Worm (Caenorhabditis elegans) whole organism, young adult: Measurements from ENCODE around the gene str-60.

Source experiments
- B0019.2 ChIP-seq: fragments of 200-800 bp; sonication (Bioruptor generic); conservative IDR thresholded peaks from 2 replicates; pipeline ENCODE4 v1.3.6; 2022; ENCODE audit warnings: missing genetic modification reagents, missing genetic modification characterization, missing compliant biosample characterization
- B0035.1 ChIP-seq: sonication (generic microtip); optimal IDR thresholded peaks from 2 replicates; lab custom pipeline; 2016; ENCODE audit warnings: missing genetic modification characterization, mild to moderate bottlenecking, missing compliant biosample characterization, missing genotype, missing genetic modification reagents
- B0261.1 ChIP-seq: sonication (generic microtip); optimal IDR thresholded peaks from 2 replicates; lab custom pipeline; 2016; ENCODE audit warnings: mild to moderate bottlenecking, missing genetic modification characterization, moderate library complexity, missing compliant biosample characterization
- B0336.3 ChIP-seq: fragments of 200-800 bp; sonication (Bioruptor generic); IDR thresholded peaks from 2 replicates; pipeline ENCODE4 v1.3.6; 2022; ENCODE audit warnings: missing genetic modification characterization, missing compliant biosample characterization
- C17E4.6 ChIP-seq: fragments of 200-800 bp; sonication (Bioruptor generic); IDR thresholded peaks from 2 replicates; pipeline ENCODE4 v1.3.6; 2022; ENCODE audit warnings: missing genetic modification reagents, missing genetic modification characterization, missing compliant biosample characterization
- F10E7.11 ChIP-seq: sonication (generic microtip); optimal IDR thresholded peaks from 2 replicates; lab custom pipeline; 2017; ENCODE audit warnings: mild to moderate bottlenecking, missing genetic modification characterization, moderate library complexity, missing compliant biosample characterization
- F22D6.2 ChIP-seq: sonication (generic microtip); optimal IDR thresholded peaks from 2 replicates; lab custom pipeline; 2016; ENCODE audit warnings: mild to moderate bottlenecking, missing genetic modification characterization, missing compliant biosample characterization
- F49E8.2 ChIP-seq: sonication (generic microtip); optimal IDR thresholded peaks from 3 replicates; lab custom pipeline; 2017; ENCODE audit warnings: missing genetic modification characterization, mild to moderate bottlenecking, missing compliant biosample characterization, antibody characterized with exemption, moderate library complexity; ENCODE audit not compliant: insufficient read depth
- F52B5.7 ChIP-seq: sonication (generic microtip); optimal IDR thresholded peaks from 2 replicates; lab custom pipeline; 2016; ENCODE audit warnings: mild to moderate bottlenecking, missing genetic modification characterization, missing compliant biosample characterization
- K11D2.4 ChIP-seq: fragments of 200-800 bp; sonication (Bioruptor generic); IDR thresholded peaks from 2 replicates; pipeline ENCODE4 v1.3.6; 2022; ENCODE audit warnings: missing genetic modification reagents, missing genetic modification characterization, missing compliant biosample characterization
- T26A5.8 ChIP-seq: sonication (generic microtip); optimal IDR thresholded peaks from 2 replicates; lab custom pipeline; 2016; ENCODE audit warnings: missing genetic modification characterization, missing compliant biosample characterization
- Y53G8AR.9 ChIP-seq: fragments of 200-800 bp; sonication (Bioruptor generic); conservative IDR thresholded peaks from 2 replicates; pipeline ENCODE4 v1.3.6; 2022; ENCODE audit warnings: missing genetic modification reagents, missing genetic modification characterization, missing compliant biosample characterization
- Y67H2A.10 ChIP-seq: fragments of 200-800 bp; sonication (Bioruptor generic); conservative IDR thresholded peaks from 2 replicates; pipeline ENCODE4 v1.3.6; 2022; ENCODE audit warnings: missing genetic modification reagents, missing genetic modification characterization, missing compliant biosample characterization
- Y79H2A.3 ChIP-seq: fragments of 200-800 bp; sonication (Bioruptor generic); conservative IDR thresholded peaks from 2 replicates; pipeline ENCODE4 v1.3.6; 2022; ENCODE audit warnings: missing genetic modification reagents, missing genetic modification characterization, missing compliant biosample characterization
- Y95B8A.8 ChIP-seq: fragments of 200-800 bp; sonication (Bioruptor generic); IDR thresholded peaks from 2 replicates; pipeline ENCODE4 v1.3.6; 2022; ENCODE audit warnings: missing genetic modification reagents, missing genetic modification characterization, missing compliant biosample characterization
- ZK185.1 ChIP-seq: sonication (generic microtip); optimal IDR thresholded peaks from 2 replicates; lab custom pipeline; 2016; ENCODE audit warnings: mild to moderate bottlenecking, missing genetic modification characterization, missing compliant biosample characterization; ENCODE audit not compliant: poor library complexity, severe bottlenecking
- attf-5 ChIP-seq: fragments of 200-800 bp; sonication (Bioruptor generic); optimal IDR thresholded peaks from 2 replicates; lab custom pipeline; 2018; ENCODE audit warnings: mild to moderate bottlenecking, missing genetic modification characterization, missing compliant biosample characterization
- attf-6 ChIP-seq: fragments of 200-800 bp; sonication (Bioruptor generic); IDR thresholded peaks from 2 replicates; pipeline ENCODE4 v1.3.6; 2022; ENCODE audit warnings: missing genetic modification reagents, missing genetic modification characterization, missing compliant biosample characterization
- hmg-20 ChIP-seq: fragments of 200-800 bp; sonication (Bioruptor generic); IDR thresholded peaks from 2 replicates; pipeline ENCODE4 v1.3.6; 2022; ENCODE audit warnings: missing genetic modification reagents, missing genetic modification characterization, missing compliant biosample characterization
- hsf-1 ChIP-seq: fragments of 200-800 bp; sonication (Bioruptor generic); IDR thresholded peaks from 2 replicates; pipeline ENCODE4 v1.3.6; 2022; ENCODE audit warnings: missing genetic modification reagents, missing genetic modification characterization, missing compliant biosample characterization
- lin-26 ChIP-seq: fragments of 200-800 bp; sonication (Bioruptor generic); IDR thresholded peaks from 2 replicates; pipeline ENCODE4 v1.3.6; 2022; ENCODE audit warnings: missing genetic modification reagents, missing genetic modification characterization, missing compliant biosample characterization
- lin-35 ChIP-seq, 3 experiments: fragments of 150-350 bp in 2 of 3; sonication (generic microtip) in 1 of 3; optimal IDR thresholded peaks; 2 replicates each; lab custom pipeline; 2014 to 2018; ENCODE audit warnings: missing biosample characterization in 3 of 3, missing genetic modification characterization in 3 of 3, missing genetic modification reagents in 3 of 3
- lin-40 ChIP-seq: sonication (generic microtip); optimal IDR thresholded peaks from 2 replicates; lab custom pipeline; 2016; ENCODE audit warnings: missing genetic modification characterization, mild to moderate bottlenecking, missing compliant biosample characterization, missing genotype, missing genetic modification reagents
- lin-54 ChIP-seq: fragments of 200-800 bp; sonication (Bioruptor generic); optimal IDR thresholded peaks from 2 replicates; lab custom pipeline; 2018; ENCODE audit warnings: mild to moderate bottlenecking, missing genetic modification characterization, missing compliant biosample characterization
- lir-1 ChIP-seq: fragments of 200-800 bp; sonication (Bioruptor generic); conservative IDR thresholded peaks from 2 replicates; pipeline ENCODE4 v1.3.6; 2022; ENCODE audit warnings: missing genetic modification reagents, missing genetic modification characterization, missing compliant biosample characterization
- madf-6 ChIP-seq: fragments of 200-800 bp; sonication (Bioruptor generic); IDR thresholded peaks from 2 replicates; pipeline ENCODE4 v1.3.6; 2022; ENCODE audit warnings: missing genetic modification reagents, missing genetic modification characterization, missing compliant biosample characterization
- madf-8 ChIP-seq: fragments of 200-800 bp; sonication (Bioruptor generic); conservative IDR thresholded peaks from 2 replicates; pipeline ENCODE4 v1.3.6; 2022; ENCODE audit warnings: missing genetic modification reagents, missing genetic modification characterization, missing compliant biosample characterization
- mcd-1 ChIP-seq: fragments of 200-800 bp; sonication (Bioruptor generic); IDR thresholded peaks from 2 replicates; pipeline ENCODE4 v1.3.6; 2022; ENCODE audit warnings: missing genetic modification reagents, missing genetic modification characterization, missing compliant biosample characterization
- mes-4 ChIP-seq: sonication (generic microtip); optimal IDR thresholded peaks from 2 replicates; lab custom pipeline; 2016; ENCODE audit warnings: missing genotype, missing genetic modification characterization, missing compliant biosample characterization
- mxl-1 ChIP-seq: sonication (generic microtip); optimal IDR thresholded peaks from 2 replicates; lab custom pipeline; 2016; ENCODE audit warnings: missing genetic modification characterization, missing compliant biosample characterization
- nfya-1 ChIP-seq: sonication (generic microtip); optimal IDR thresholded peaks from 2 replicates; lab custom pipeline; 2017; ENCODE audit warnings: antibody characterized with exemption, missing compliant biosample characterization, missing genetic modification characterization, borderline replicate concordance; ENCODE audit not compliant: insufficient read depth
- nfyb-1 ChIP-seq: fragments of 200-800 bp; sonication (Bioruptor generic); IDR thresholded peaks from 2 replicates; pipeline ENCODE4 v1.3.6; 2022; ENCODE audit warnings: missing genetic modification reagents, missing genetic modification characterization, missing compliant biosample characterization
- nhr-120 ChIP-seq: fragments of 200-800 bp; sonication (Bioruptor generic); IDR thresholded peaks from 2 replicates; pipeline ENCODE4 v1.3.6; 2022; ENCODE audit warnings: missing genetic modification characterization, missing compliant biosample characterization
- nhr-179 ChIP-seq: sonication (generic microtip); optimal IDR thresholded peaks from 2 replicates; lab custom pipeline; 2016; ENCODE audit warnings: mild to moderate bottlenecking, missing genetic modification characterization, missing compliant biosample characterization
- nhr-27 ChIP-seq: fragments of 200-800 bp; sonication (Bioruptor generic); optimal IDR thresholded peaks from 2 replicates; lab custom pipeline; 2018; ENCODE audit warnings: mild to moderate bottlenecking, missing genetic modification characterization, moderate library complexity, missing compliant biosample characterization
- pbrm-1 ChIP-seq: fragments of 200-800 bp; sonication (Bioruptor generic); IDR thresholded peaks from 2 replicates; pipeline ENCODE4 v1.3.6; 2022; ENCODE audit warnings: missing genetic modification reagents, missing genetic modification characterization, missing compliant biosample characterization
- pha-4 ChIP-seq: fragments of 150-350 bp; sonication (generic microtip); optimal IDR thresholded peaks from 2 replicates; lab custom pipeline; 2014; ENCODE audit warnings: missing biosample characterization, missing genetic modification reagents, missing genetic modification characterization
- rcor-1 ChIP-seq: fragments of 200-800 bp; sonication (Bioruptor generic); IDR thresholded peaks from 2 replicates; pipeline ENCODE4 v1.3.6; 2022; ENCODE audit warnings: missing genetic modification reagents, missing genetic modification characterization, missing compliant biosample characterization
- repo-1 ChIP-seq: sonication (generic microtip); optimal IDR thresholded peaks from 2 replicates; lab custom pipeline; 2017; ENCODE audit warnings: mild to moderate bottlenecking, missing genetic modification characterization, missing compliant biosample characterization
- snpc-1.3 ChIP-seq: sonication (generic microtip); optimal IDR thresholded peaks from 2 replicates; lab custom pipeline; 2017; ENCODE audit warnings: missing genetic modification characterization, mild to moderate bottlenecking, missing compliant biosample characterization, antibody characterized with exemption, moderate library complexity, missing genotype, missing genetic modification reagents; ENCODE audit not compliant: insufficient read depth
- snpc-4 ChIP-seq, 5 experiments: fragments of 150-350 bp in 1 of 5; sonication (generic microtip) in 4 of 5; optimal IDR thresholded peaks; 2 replicates each; lab custom pipeline; 2014 to 2018; ENCODE audit warnings: missing genetic modification characterization in 5 of 5, missing biosample characterization in 3 of 5, antibody characterized with exemption in 2 of 5, mild to moderate bottlenecking in 2 of 5, missing compliant biosample characterization in 2 of 5, missing genotype in 2 of 5, moderate library complexity in 2 of 5, missing genetic modification reagents in 1 of 5
- sptf-2 ChIP-seq: fragments of 200-800 bp; sonication (Bioruptor generic); optimal IDR thresholded peaks from 2 replicates; lab custom pipeline; 2018; ENCODE audit warnings: mild to moderate bottlenecking, missing genetic modification characterization, missing compliant biosample characterization
- tlf-1 ChIP-seq: fragments of 200-800 bp; sonication (Bioruptor generic); optimal IDR thresholded peaks from 2 replicates; lab custom pipeline; 2018; ENCODE audit warnings: mild to moderate bottlenecking, missing genetic modification characterization, missing compliant biosample characterization
- unc-62 ChIP-seq: fragments of 150-350 bp; optimal IDR thresholded peaks from 2 replicates; lab custom pipeline; 2014; ENCODE audit warnings: missing biosample characterization, missing genetic modification reagents, missing genetic modification characterization
- ztf-22 ChIP-seq: fragments of 200-800 bp; sonication (Bioruptor generic); optimal IDR thresholded peaks from 2 replicates; lab custom pipeline; 2018; ENCODE audit warnings: mild to moderate bottlenecking, missing genetic modification characterization, moderate library complexity, missing compliant biosample characterization
- ztf-25 ChIP-seq: fragments of 200-800 bp; sonication (Bioruptor generic); IDR thresholded peaks from 2 replicates; pipeline ENCODE4 v1.3.6; 2022; ENCODE audit warnings: missing genetic modification reagents, missing genetic modification characterization, missing compliant biosample characterization
- ztf-6 ChIP-seq: fragments of 200-800 bp; sonication (Bioruptor generic); IDR thresholded peaks from 2 replicates; pipeline ENCODE4 v1.3.6; 2022; ENCODE audit warnings: missing genetic modification reagents, missing genetic modification characterization, missing compliant biosample characterization

Gene str-60

DNA sequence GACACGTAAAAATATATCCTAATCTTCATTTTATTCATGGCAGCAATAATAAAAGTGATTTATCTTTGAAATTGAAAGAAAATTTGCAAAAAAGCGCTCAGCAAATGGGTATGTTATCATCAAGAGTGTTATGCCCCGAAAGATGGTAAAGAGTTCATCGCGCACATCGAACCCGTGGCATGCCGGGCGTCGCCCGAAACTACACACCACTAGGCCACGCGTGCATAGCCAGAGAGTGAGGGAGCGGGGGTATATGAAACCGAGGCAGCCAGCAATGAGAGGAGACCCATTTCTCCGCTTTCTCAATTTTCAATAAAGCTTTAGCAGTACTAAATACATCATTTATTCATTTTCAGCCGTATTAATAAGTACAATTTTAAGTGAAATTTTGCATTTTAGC is 24.0 kb upstream of the str-60 start (continued):
- TF ChIP-seq unc-62 (no peak), F10E7.11 (tag; lab: Kevin White, UChicago) (peak; percentile 97), repo-1 (tag; lab: Kevin White, UChicago) (peak; percentile 93), B0261.1 (tag; lab: Kevin White, UChicago) (peak; percentile 99), K11D2.4 (GFP tag; lab: Robert Waterston, UW) (peak; percentile 84), nfya-1 (tag; lab: Kevin White, UChicago) (no peak), ztf-6 (peak; percentile 88), nfyb-1 (peak; percentile 94), F22D6.2 (tag; lab: Kevin White, UChicago) (peak; percentile 67), madf-8 (GFP tag; lab: Robert Waterston, UW) (peak; percentile 43), T26A5.8 (peak; percentile 95), sptf-2 (GFP tag; lab: Kevin White, UChicago) (peak; percentile 91), nhr-120 (GFP tag; lab: Robert Waterston, UW) (peak; percentile 95), hmg-20 (GFP tag; lab: Robert Waterston, UW) (peak; percentile 81), snpc-4 (GFP tag; optimal IDR thresholded peaks at IDR 0.05; lab: Kevin White, UChicago) (peak; percentile 83), snpc-4 (tag; optimal IDR thresholded peaks at IDR 0.05; lab: Kevin White, UChicago) (peak; percentile 66 to 88 (median 86)), B0336.3 (peak; percentile 87; the same call in 1 of the 2 replicates), lir-1 (GFP tag; lab: Robert Waterston, UW) (peak; percentile 78), madf-6 (peak; percentile 81), snpc-1.3 (tag; lab: Kevin White, UChicago) (peak; percentile 94), ztf-22 (GFP tag; lab: Kevin White, UChicago) (peak; percentile 76), pha-4 (no peak), tlf-1 (GFP tag; lab: Kevin White, UChicago) (peak; percentile 39), F52B5.7 (peak; percentile 97), B0019.2 (GFP tag; lab: Robert Waterston, UW) (0 out of 2 replicates have a peak, but pooled peaks have one; percentile 36), nhr-27 (tag; lab: Kevin White, UChicago) (peak; percentile 91), B0035.1 (peak; percentile 82), hsf-1 (GFP tag; lab: Robert Waterston, UW) (peak; percentile 67; the same call in 1 of the 2 replicates), ZK185.1 (tag; lab: Kevin White, UChicago) (peak; percentile 95), ztf-25 (GFP tag; lab: Robert Waterston, UW) (peak; percentile 95), rcor-1 (peak; percentile 87), pbrm-1 (peak; percentile 91), attf-6 (GFP tag; lab: Robert Waterston, UW) (peak; percentile 85), F49E8.2 (tag; lab: Kevin White, UChicago) (peak; percentile 51), lin-26 (peak; percentile 99), mxl-1 (peak; percentile 97), lin-40 (tag; lab: Kevin White, UChicago) (no peak), lin-35 (GFP tag; optimal IDR thresholded peaks at IDR 0.05; lab: Kevin White, UChicago) (peak in 2 of 3 experiments; percentile 30 to 82), C17E4.6 (GFP tag; lab: Robert Waterston, UW) (peak; percentile 87), attf-5 (peak; percentile 87), mes-4 (tag; lab: Kevin White, UChicago) (peak; percentile 93), Y67H2A.10 (GFP tag; lab: Robert Waterston, UW) (no peak), Y95B8A.8 (0 out of 2 replicates have a peak, but pooled peaks have one; percentile 60), Y79H2A.3 (0 out of 2 replicates have a peak, but pooled peaks have one; percentile 65), lin-54 (GFP tag; lab: Kevin White, UChicago) (peak; percentile 84), Y53G8AR.9 (GFP tag; lab: Robert Waterston, UW) (peak; percentile 81), mcd-1 (GFP tag; lab: Robert Waterston, UW) (peak; percentile 84), nhr-179 (tag; lab: Kevin White, UChicago) (peak; percentile 86)
